Fruit fly (Drosophila melanogaster): ENCODE measurements around the gene CG15468.

Gene CG15468

DNA sequence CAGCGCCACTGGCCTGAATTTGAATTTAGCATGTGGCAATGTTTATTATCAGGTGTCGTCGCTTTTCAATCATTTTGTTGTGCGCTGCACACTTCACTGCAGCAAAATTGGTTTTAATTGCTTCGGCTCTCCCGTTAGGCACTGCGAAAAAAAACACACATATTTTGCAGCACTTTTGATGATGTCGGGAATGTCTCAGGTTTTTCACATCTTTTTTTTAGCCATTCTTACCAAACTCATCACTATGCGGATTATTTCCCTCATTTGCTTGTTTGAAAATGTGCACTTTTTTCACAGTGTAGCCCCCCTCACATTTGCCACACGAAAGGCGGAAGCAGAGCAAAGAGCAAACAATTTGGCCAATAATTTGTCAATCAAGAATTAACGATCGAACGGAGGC, 22.3 kb upstream of the CG15468 start:
- TF ChIP-seq usp (GFP tag; optimal IDR thresholded peaks at IDR 0.05), result no peak
- no peak for TF ChIP-seq dl (GFP tag; optimal IDR thresholded peaks at IDR 0.05; ENCODE audit: insufficient read depth in 1 of 2, partially characterized antibody in 2 of 2)
- TF ChIP-seq rgr (GFP tag; optimal IDR thresholded peaks at IDR 0.05), result no peak
- TF ChIP-seq Hr83 (GFP tag; optimal IDR thresholded peaks at IDR 0.05; ENCODE audit: poor library complexity, severe bottlenecking), result no peak
- no peak for TF ChIP-seq tai (GFP tag; optimal IDR thresholded peaks at IDR 0.05)
- no peak for TF ChIP-seq CrebA (GFP tag; optimal IDR thresholded peaks at IDR 0.05; ENCODE audit: borderline replicate concordance)
- no peak for TF ChIP-seq CG32264 (GFP tag; optimal IDR thresholded peaks at IDR 0.05)
- no peak for TF ChIP-seq Dif (GFP tag; optimal IDR thresholded peaks at IDR 0.05; ENCODE audit: partially characterized antibody)
- TF ChIP-seq Rel (GFP tag; optimal IDR thresholded peaks at IDR 0.05), result no peak
- no peak for TF ChIP-seq Rel (tag; optimal IDR thresholded peaks at IDR 0.05)
- no peak for TF ChIP-seq Myc (optimal IDR thresholded peaks at IDR 0.05)
- TF ChIP-seq Jra (GFP tag; optimal IDR thresholded peaks at IDR 0.05), result no peak
- TF ChIP-seq CG9705 (GFP tag; optimal IDR thresholded peaks at IDR 0.05), result no peak
- no peak for TF ChIP-seq h (GFP tag; optimal IDR thresholded peaks at IDR 0.05)
- TF ChIP-seq OdsH (GFP tag; optimal IDR thresholded peaks at IDR 0.05), result no peak
- no peak for TF ChIP-seq brk (GFP tag; optimal IDR thresholded peaks at IDR 0.05)
- no peak for TF ChIP-seq GATAd (GFP tag; optimal IDR thresholded peaks at IDR 0.05)
- TF ChIP-seq fru (GFP tag; optimal IDR thresholded peaks at IDR 0.05), result no peak
- no peak for TF ChIP-seq lola (GFP tag; optimal IDR thresholded peaks at IDR 0.05)

DNA sequence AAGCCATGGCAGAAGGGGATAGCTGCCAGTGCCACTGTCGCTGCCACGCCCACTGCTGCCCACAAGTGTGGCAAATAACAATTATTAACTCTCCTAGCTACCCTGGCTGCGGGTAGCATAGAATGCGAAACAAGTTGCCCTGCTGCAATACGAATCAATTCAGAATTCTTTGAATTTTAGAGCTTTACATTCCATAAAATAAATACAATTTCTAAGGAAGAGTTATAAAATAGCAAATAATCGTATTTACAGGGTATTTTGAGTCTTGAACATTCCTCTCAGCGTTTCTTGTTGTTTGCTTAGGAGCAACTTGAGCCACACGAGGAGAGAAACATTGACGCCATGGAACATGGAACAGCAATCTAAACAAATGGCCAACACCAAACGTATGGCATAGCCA, 21.5 kb upstream of the CG15468 start:
- no peak for TF ChIP-seq N (GFP tag; optimal IDR thresholded peaks at IDR 0.05)
- TF ChIP-seq CrebA (GFP tag; optimal IDR thresholded peaks at IDR 0.05; ENCODE audit: borderline replicate concordance), result no peak
- no peak for TF ChIP-seq Dfd (GFP tag; optimal IDR thresholded peaks at IDR 0.05)
- TF ChIP-seq jim (GFP tag; optimal IDR thresholded peaks at IDR 0.05), result no peak
- TF ChIP-seq h (GFP tag; optimal IDR thresholded peaks at IDR 0.05), result no peak
- no peak for TF ChIP-seq foxo (GFP tag; optimal IDR thresholded peaks at IDR 0.05)
- TF ChIP-seq Abd-B (GFP tag; optimal IDR thresholded peaks at IDR 0.05), result no peak
- TF ChIP-seq Myc (optimal IDR thresholded peaks at IDR 0.05), result no peak
- no peak for TF ChIP-seq usp (GFP tag; optimal IDR thresholded peaks at IDR 0.05)
- no peak for TF ChIP-seq brk (GFP tag; optimal IDR thresholded peaks at IDR 0.05)
- no peak for TF ChIP-seq CG32264 (GFP tag; optimal IDR thresholded peaks at IDR 0.05)
- TF ChIP-seq sage (GFP tag; optimal IDR thresholded peaks at IDR 0.05), result no peak
- no peak for TF ChIP-seq tai (GFP tag; optimal IDR thresholded peaks at IDR 0.05)
- no peak for TF ChIP-seq fru (GFP tag; optimal IDR thresholded peaks at IDR 0.05)
- no peak for TF ChIP-seq OdsH (GFP tag; optimal IDR thresholded peaks at IDR 0.05)
- TF ChIP-seq Rel (GFP tag; optimal IDR thresholded peaks at IDR 0.05), result no peak
- no peak for TF ChIP-seq Rel (tag; optimal IDR thresholded peaks at IDR 0.05)

DNA sequence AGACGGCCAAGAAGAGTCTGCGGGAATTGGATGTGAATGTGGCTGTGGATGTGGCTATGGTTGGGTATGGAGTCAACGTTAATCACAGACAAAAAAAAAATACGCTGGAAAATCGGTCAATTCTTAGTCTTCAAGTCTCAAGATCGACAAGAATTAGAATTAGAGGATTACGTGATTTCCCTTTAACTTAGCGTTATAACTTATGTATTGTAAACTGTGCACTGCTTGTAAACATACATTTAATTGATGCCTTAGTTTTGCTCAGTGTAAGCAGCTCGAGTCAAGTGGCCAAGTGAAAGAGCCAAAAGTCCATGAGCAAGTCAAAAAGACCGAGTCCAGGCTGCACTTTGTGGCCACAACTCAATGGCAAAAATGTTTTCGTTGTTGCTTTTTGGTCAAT, 9.0 kb upstream of the CG15468 start:
- TF ChIP-seq Sp1 (GFP tag; optimal IDR thresholded peaks at IDR 0.05) (no peak), psq (GFP tag; optimal IDR thresholded peaks at IDR 0.05) (peak; percentile 14), sage (GFP tag; optimal IDR thresholded peaks at IDR 0.05) (no peak), N (GFP tag; optimal IDR thresholded peaks at IDR 0.05) (no peak), HLH106 (tag; optimal IDR thresholded peaks at IDR 0.05) (no peak), dl (GFP tag; optimal IDR thresholded peaks at IDR 0.05; ENCODE audit: insufficient read depth in 1 of 2, partially characterized antibody in 2 of 2) (no peak), brk (GFP tag; optimal IDR thresholded peaks at IDR 0.05) (no peak), dmrt93B (GFP tag; optimal IDR thresholded peaks at IDR 0.05) (no peak), lola (GFP tag; optimal IDR thresholded peaks at IDR 0.05) (no peak), Mio (GFP tag; optimal IDR thresholded peaks at IDR 0.05) (no peak), CG9705 (GFP tag; optimal IDR thresholded peaks at IDR 0.05) (no peak), tai (GFP tag; optimal IDR thresholded peaks at IDR 0.05) (no peak), foxo (GFP tag; optimal IDR thresholded peaks at IDR 0.05) (peak in 1 of 2 experiments; percentile 22), Jra (GFP tag; optimal IDR thresholded peaks at IDR 0.05) (no peak), sv (GFP tag; optimal IDR thresholded peaks at IDR 0.05) (no peak), CrebA (GFP tag; optimal IDR thresholded peaks at IDR 0.05; ENCODE audit: borderline replicate concordance) (no peak), Myc (optimal IDR thresholded peaks at IDR 0.05) (no peak), fru (GFP tag; optimal IDR thresholded peaks at IDR 0.05) (peak; percentile 28), ey (GFP tag; optimal IDR thresholded peaks at IDR 0.05) (peak; percentile 43), Hr78 (GFP tag; optimal IDR thresholded peaks at IDR 0.05) (no peak), h (GFP tag; optimal IDR thresholded peaks at IDR 0.05) (peak; percentile 45), OdsH (GFP tag; optimal IDR thresholded peaks at IDR 0.05) (no peak), br (GFP tag; optimal IDR thresholded peaks at IDR 0.05) (peak; percentile 23), Abd-B (GFP tag; optimal IDR thresholded peaks at IDR 0.05) (no peak), jim (GFP tag; optimal IDR thresholded peaks at IDR 0.05) (no peak), Hnf4 (GFP tag; optimal IDR thresholded peaks at IDR 0.05) (no peak)

Measured in whole organism, wandering third instar larva.